Worm (Caenorhabditis elegans): ENCODE results near the gene enri-2.

enri-2 gene

DNA sequence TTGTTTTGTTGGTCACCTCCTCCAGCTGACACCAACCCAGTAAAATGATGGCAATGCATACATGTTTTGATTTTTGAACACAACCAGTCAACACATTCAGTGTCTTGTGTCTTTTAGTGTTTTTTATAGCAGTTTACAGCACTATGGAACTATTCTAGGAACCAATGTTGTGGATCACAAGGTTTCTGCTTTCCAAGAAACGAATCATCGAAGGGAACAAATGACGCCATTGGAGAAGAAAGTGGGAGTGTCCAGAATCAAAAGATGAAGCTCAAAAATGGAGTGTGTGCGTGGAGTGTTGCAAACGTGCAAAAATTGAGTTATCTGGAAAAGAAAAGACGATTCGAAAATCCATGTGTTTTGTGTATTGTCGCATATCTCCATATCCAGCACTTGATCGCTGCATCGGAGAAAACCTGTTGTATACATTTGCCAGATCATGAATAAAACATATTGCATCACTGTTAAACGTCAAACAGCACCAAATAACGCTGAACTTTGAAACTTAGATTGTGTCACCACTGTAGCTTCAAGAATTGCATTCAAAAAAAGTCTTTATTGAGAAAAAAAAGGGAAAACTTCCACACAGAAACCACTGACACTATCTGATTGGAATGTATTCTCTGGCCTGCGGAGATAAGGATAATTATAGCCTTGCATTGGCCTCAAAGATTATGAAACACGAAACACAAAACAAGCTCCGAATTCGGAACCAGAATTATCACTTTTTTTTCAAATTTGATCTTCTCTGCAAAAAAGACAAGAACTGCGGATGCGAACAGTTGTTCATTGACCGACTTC, 16.8 kb downstream of the enri-2 start (continued):
- TF ChIP-seq fkh-10 (GFP tag; optimal IDR thresholded peaks at IDR 0.05) (peak; percentile 75), unc-98 (GFP tag; IDR thresholded peaks at IDR 0.05) (no peak), alr-1 (tag; optimal IDR thresholded peaks at IDR 0.05; ENCODE audit: borderline replicate concordance) (no peak), hlh-17 (GFP tag; optimal IDR thresholded peaks at IDR 0.05; ENCODE audit: borderline replicate concordance) (no peak), unc-62 (GFP tag; optimal IDR thresholded peaks at IDR 0.05) (no peak), mep-1 (tag; optimal IDR thresholded peaks at IDR 0.05) (peak; percentile 46), C04F5.9 (tag; optimal IDR thresholded peaks at IDR 0.05) (no peak), zag-1 (tag; optimal IDR thresholded peaks at IDR 0.05) (no peak), unc-30 (tag; optimal IDR thresholded peaks at IDR 0.05) (no peak), sox-4 (tag; optimal IDR thresholded peaks at IDR 0.05) (peak; percentile 96), efl-1 (optimal IDR thresholded peaks at IDR 0.05) (no peak), efl-1 (GFP tag; optimal IDR thresholded peaks at IDR 0.05 in 1 of 2) (no peak), sup-37 (GFP tag; optimal IDR thresholded peaks at IDR 0.05) (no peak), ces-1 (GFP tag; optimal IDR thresholded peaks at IDR 0.05) (no peak), skn-1 (tag; optimal IDR thresholded peaks at IDR 0.05) (no peak), lin-39 (tag; optimal IDR thresholded peaks at IDR 0.05) (no peak), dpl-1 (GFP tag; optimal IDR thresholded peaks at IDR 0.05) (peak in 1 of 3 experiments; percentile 4), nhr-85 (tag) (no peak), xbp-1 (tag; optimal IDR thresholded peaks at IDR 0.05) (peak; percentile 60), ama-1 (optimal IDR thresholded peaks at IDR 0.05) (no peak), lin-15B (tag; optimal IDR thresholded peaks at IDR 0.05) (no peak), isw-1 (GFP tag; IDR thresholded peaks at IDR 0.05) (no peak), ztf-11 (tag; optimal IDR thresholded peaks at IDR 0.05) (no peak), lin-13 (GFP tag; optimal IDR thresholded peaks at IDR 0.05) (peak; percentile 67), nhr-77 (tag; optimal IDR thresholded peaks at IDR 0.05) (peak; percentile 34), ets-5 (GFP tag; IDR thresholded peaks at IDR 0.05) (no peak), snpc-4 (tag; optimal IDR thresholded peaks at IDR 0.05) (no peak), mab-9 (GFP tag; IDR thresholded peaks at IDR 0.05) (no peak), nhr-47 (tag; optimal IDR thresholded peaks at IDR 0.05) (peak; percentile 96), hlh-4 (tag; optimal IDR thresholded peaks at IDR 0.05) (peak; percentile 56), C16A3.4 (tag; optimal IDR thresholded peaks at IDR 0.05) (no peak), elt-3 (tag; optimal IDR thresholded peaks at IDR 0.05) (peak in 2 of 6 experiments; percentile 6 to 35), ceh-82 (tag; optimal IDR thresholded peaks at IDR 0.05) (no peak), rnt-1 (tag; optimal IDR thresholded peaks at IDR 0.05) (peak; percentile 23), nhr-237 (tag; optimal IDR thresholded peaks at IDR 0.05) (no peak), pqm-1 (tag; optimal IDR thresholded peaks at IDR 0.05) (no peak), swsn-7 (tag; optimal IDR thresholded peaks at IDR 0.05) (peak; percentile 82), hpl-2 (GFP tag; optimal IDR thresholded peaks at IDR 0.05) (no peak), grh-1 (GFP tag; IDR thresholded peaks at IDR 0.05) (no peak), nhr-19 (GFP tag; conservative IDR thresholded peaks at IDR 0.05) (peak; percentile 68), ceh-90 (tag; optimal IDR thresholded peaks at IDR 0.05) (no peak), sptf-1 (tag; optimal IDR thresholded peaks at IDR 0.05) (no peak), Y116A8C.19 (tag; optimal IDR thresholded peaks at IDR 0.05; ENCODE audit: borderline replicate concordance) (no peak), aha-1 (tag; optimal IDR thresholded peaks at IDR 0.05) (no peak), nhr-76 (tag; optimal IDR thresholded peaks at IDR 0.05) (no peak), egl-13 (tag; optimal IDR thresholded peaks at IDR 0.05) (peak; percentile 97), nhr-90 (tag; optimal IDR thresholded peaks at IDR 0.05; ENCODE audit: poor library complexity) (no peak), fos-1 (tag; optimal IDR thresholded peaks at IDR 0.05) (peak; percentile 8), nhr-28 (tag; optimal IDR thresholded peaks at IDR 0.05) (no peak), nhr-84 (tag; optimal IDR thresholded peaks at IDR 0.05) (no peak), mef-2 (tag; optimal IDR thresholded peaks at IDR 0.05) (peak; percentile 88), tbx-2 (tag; optimal IDR thresholded peaks at IDR 0.05) (no peak), nhr-11 (tag; optimal IDR thresholded peaks at IDR 0.05) (peak; percentile 81)

Data from whole organism, L1 larva.